Fruit fly (Drosophila melanogaster): ENCODE measurements around the gene CG1640.

dm6 chrX:13331814-13332701, 38.3 kb upstream of the CG1640 start:
- TF ChIP-seq Snoo (tag; optimal IDR thresholded peaks at IDR 0.05) (peak; percentile 81), fd96Ca (GFP tag; IDR thresholded peaks at IDR 0.05) (peak; percentile 90), CG8159 (tag; optimal IDR thresholded peaks at IDR 0.05) (peak; percentile 82), CG12605 (GFP tag; IDR thresholded peaks at IDR 0.05) (peak; percentile 86), CG8301 (tag; optimal IDR thresholded peaks at IDR 0.05) (peak; percentile 88), D1 (tag; optimal IDR thresholded peaks at IDR 0.05) (no peak), CG17806 (tag; optimal IDR thresholded peaks at IDR 0.05) (peak; percentile 79), CG9948 (tag; optimal IDR thresholded peaks at IDR 0.05) (peak; percentile 68), Ets98B (GFP tag; IDR thresholded peaks at IDR 0.05) (peak; percentile 89), CG34367 (tag; optimal IDR thresholded peaks at IDR 0.05) (peak; percentile 74), EcR (GFP tag; optimal IDR thresholded peaks at IDR 0.05) (peak; percentile 84), gl (tag; optimal IDR thresholded peaks at IDR 0.05) (peak; percentile 73)
